Worm (Caenorhabditis elegans): Measurements from ENCODE around the gene ctns-1.

Gene ctns-1

DNA sequence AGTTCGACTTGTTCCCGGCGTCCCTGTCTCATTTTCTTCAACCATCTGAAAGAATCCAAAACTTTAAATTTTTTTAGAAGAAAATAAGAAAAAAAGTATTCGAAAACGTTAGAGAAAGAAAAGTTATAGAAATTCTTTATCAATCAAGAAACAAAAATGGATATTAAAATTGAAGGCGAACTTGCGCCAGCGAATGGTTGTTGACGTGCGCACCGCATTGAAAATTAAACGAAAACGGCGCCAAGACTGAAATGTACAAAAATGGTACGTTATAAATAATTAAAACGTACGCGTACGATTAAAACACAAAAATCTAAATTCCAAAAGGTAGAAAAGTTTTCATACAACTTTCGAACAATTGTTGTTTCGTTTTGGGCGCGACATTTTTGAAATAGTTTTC is 49.9 kb downstream of the ctns-1 start, which contains the start of gene K02C4.3 (continued):
- TF ChIP-seq nhr-42 (GFP tag; IDR thresholded peaks at IDR 0.05), result no peak
- TF ChIP-seq attf-4 (tag; optimal IDR thresholded peaks at IDR 0.05), result no peak
- peak; percentile 0 for TF ChIP-seq nhr-11 (tag; optimal IDR thresholded peaks at IDR 0.05)
- TF ChIP-seq dpl-1 (GFP tag; optimal IDR thresholded peaks at IDR 0.05), result peak; percentile 93
- no peak for TF ChIP-seq lim-7 (GFP tag; IDR thresholded peaks at IDR 0.05)
- TF ChIP-seq gei-8 (GFP tag; optimal IDR thresholded peaks at IDR 0.05), result no peak
- no peak for TF ChIP-seq ZK546.5 (tag; optimal IDR thresholded peaks at IDR 0.05)
- no peak for TF ChIP-seq daf-12 (tag; optimal IDR thresholded peaks at IDR 0.05)
- peak; percentile 23 for TF ChIP-seq nhr-48 (tag; optimal IDR thresholded peaks at IDR 0.05)
- TF ChIP-seq sdz-12 (GFP tag; optimal IDR thresholded peaks at IDR 0.05), result no peak
- peak; percentile 42 for TF ChIP-seq spr-1 (tag; optimal IDR thresholded peaks at IDR 0.05)
- TF ChIP-seq hlh-11 (tag; optimal IDR thresholded peaks at IDR 0.05), result peak; percentile 46
- no peak for TF ChIP-seq Y75B8A.6 (GFP tag; IDR thresholded peaks at IDR 0.05)
- TF ChIP-seq mxl-3 (GFP tag; optimal IDR thresholded peaks at IDR 0.05), result no peak
- no peak for TF ChIP-seq egl-27 (tag; optimal IDR thresholded peaks at IDR 0.05)
- no peak for TF ChIP-seq zip-11 (GFP tag; IDR thresholded peaks at IDR 0.05)
- no peak for TF ChIP-seq egl-43 (GFP tag; IDR thresholded peaks at IDR 0.05)
- no peak for TF ChIP-seq mxl-2 (GFP tag; conservative IDR thresholded peaks at IDR 0.05)
- no peak for TF ChIP-seq madf-9 (GFP tag; conservative IDR thresholded peaks at IDR 0.05)
- TF ChIP-seq ctbp-1 (GFP tag; IDR thresholded peaks at IDR 0.05), result no peak
- no peak for TF ChIP-seq nhr-25 (tag; optimal IDR thresholded peaks at IDR 0.05; ENCODE audit: borderline replicate concordance, insufficient read depth)
- no peak for TF ChIP-seq ztf-11 (tag; optimal IDR thresholded peaks at IDR 0.05)
- peak; percentile 54 for TF ChIP-seq duxl-1 (tag; optimal IDR thresholded peaks at IDR 0.05; ENCODE audit: poor library complexity)
- no peak for TF ChIP-seq nhr-10 (tag; optimal IDR thresholded peaks at IDR 0.05)
- no peak for TF ChIP-seq nhr-237 (tag; optimal IDR thresholded peaks at IDR 0.05)
- TF ChIP-seq hmg-1.1 (GFP tag; IDR thresholded peaks at IDR 0.05), result 0 out of 2 replicates have a peak, but pooled peaks have one; percentile 13
- TF ChIP-seq mdt-29 (GFP tag; IDR thresholded peaks at IDR 0.05), result no peak
- TF ChIP-seq mdl-1 (tag; optimal IDR thresholded peaks at IDR 0.05), result no peak
- TF ChIP-seq vab-7 (GFP tag; IDR thresholded peaks at IDR 0.05), result no peak
- peak; percentile 42; the same call in 1 of the 2 replicates for TF ChIP-seq dmd-6 (GFP tag; IDR thresholded peaks at IDR 0.05)
- TF ChIP-seq zfp-3 (GFP tag; conservative IDR thresholded peaks at IDR 0.05), result no peak
- TF ChIP-seq F49E8.2 (tag; optimal IDR thresholded peaks at IDR 0.05; ENCODE audit: borderline replicate concordance), result no peak
- no peak for TF ChIP-seq ceh-32 (tag; optimal IDR thresholded peaks at IDR 0.05; ENCODE audit: poor library complexity)
- no peak for TF ChIP-seq daf-16 (GFP tag; optimal IDR thresholded peaks at IDR 0.05)
- TF ChIP-seq daf-16 (tag; optimal IDR thresholded peaks at IDR 0.05), result no peak
- no peak for TF ChIP-seq jun-1 (tag; optimal IDR thresholded peaks at IDR 0.05)
- no peak for TF ChIP-seq zfp-2 (tag; optimal IDR thresholded peaks at IDR 0.05)
- no peak for TF ChIP-seq ceh-62 (tag; optimal IDR thresholded peaks at IDR 0.05)
- no peak for TF ChIP-seq dmd-9 (GFP tag; IDR thresholded peaks at IDR 0.05)
- peak; percentile 75 for TF ChIP-seq lin-38 (GFP tag; IDR thresholded peaks at IDR 0.05)
- no peak for TF ChIP-seq lir-3 (tag; optimal IDR thresholded peaks at IDR 0.05)
- no peak for TF ChIP-seq lin-39 (tag; optimal IDR thresholded peaks at IDR 0.05)
- no peak for TF ChIP-seq unc-39 (tag; optimal IDR thresholded peaks at IDR 0.05)
- TF ChIP-seq lin-1 (GFP tag; IDR thresholded peaks at IDR 0.05), result no peak
- no peak for TF ChIP-seq F44E2.7 (GFP tag; IDR thresholded peaks at IDR 0.05)
- no peak for TF ChIP-seq aha-1 (tag)
- no peak for TF ChIP-seq unc-130 (GFP tag; optimal IDR thresholded peaks at IDR 0.05)
- no peak for TF ChIP-seq nhr-102 (tag; optimal IDR thresholded peaks at IDR 0.05)
- no peak for TF ChIP-seq snpc-1.2 (GFP tag; IDR thresholded peaks at IDR 0.05)
- no peak for TF ChIP-seq arid-1 (GFP tag; conservative IDR thresholded peaks at IDR 0.05)
- peak; percentile 81 for TF ChIP-seq mes-2 (tag; optimal IDR thresholded peaks at IDR 0.05; ENCODE audit: poor library complexity, severe bottlenecking)
- TF ChIP-seq lin-13 (GFP tag; optimal IDR thresholded peaks at IDR 0.05), result no peak
